Fruit fly (Drosophila melanogaster) whole organism, adult: ENCODE results near the gene CG9682.

Experiments
- CG11617 ChIP-seq: fragments of 200-800 bp; sonication (Bioruptor generic); optimal IDR thresholded peaks from 2 replicates; lab custom pipeline; 2017; ENCODE audit warnings: mild to moderate bottlenecking, missing biosample characterization, missing genetic modification reagents, missing genetic modification characterization
- CG12768 ChIP-seq: fragments of 200-800 bp; sonication (Bioruptor generic); optimal IDR thresholded peaks from 2 replicates; lab custom pipeline; 2017; ENCODE audit warnings: missing biosample characterization, missing genetic modification characterization, mild to moderate bottlenecking, moderate library complexity, missing genetic modification reagents
- CG14711 ChIP-seq: fragments of 200-800 bp; sonication (Bioruptor generic); optimal IDR thresholded peaks from 2 replicates; lab custom pipeline; 2018; ENCODE audit warnings: missing biosample characterization, mild to moderate bottlenecking, missing genetic modification characterization, moderate library complexity
- CG1620 ChIP-seq: fragments of 200-800 bp; sonication (Bioruptor generic); optimal IDR thresholded peaks from 2 replicates; lab custom pipeline; 2016; ENCODE audit warnings: missing biosample characterization, missing genetic modification characterization
- CG33017 ChIP-seq: fragments of 200-800 bp; sonication (Bioruptor generic); optimal IDR thresholded peaks from 2 replicates; lab custom pipeline; 2018; ENCODE audit warnings: missing biosample characterization, mild to moderate bottlenecking, missing genetic modification characterization, moderate library complexity
- CG5204 ChIP-seq: fragments of 200-800 bp; sonication (Bioruptor generic); optimal IDR thresholded peaks from 2 replicates; lab custom pipeline; 2016; ENCODE audit warnings: missing biosample characterization, missing genetic modification characterization
- CG7045 ChIP-seq: fragments of 200-800 bp; sonication (Bioruptor generic); optimal IDR thresholded peaks from 2 replicates; lab custom pipeline; 2017; ENCODE audit warnings: missing biosample characterization, mild to moderate bottlenecking, missing genetic modification characterization
- CG7101 ChIP-seq: fragments of 200-800 bp; sonication (Bioruptor generic); optimal IDR thresholded peaks from 2 replicates; lab custom pipeline; 2018; ENCODE audit warnings: missing biosample characterization, mild to moderate bottlenecking, missing genetic modification characterization, moderate library complexity
- Clk ChIP-seq: fragments of 200-800 bp; sonication (Bioruptor generic); optimal IDR thresholded peaks from 2 replicates; lab custom pipeline; 2017; ENCODE audit warnings: missing biosample characterization, missing genetic modification characterization
- Crg-1 ChIP-seq: fragments of 200-800 bp; sonication (Bioruptor generic); optimal IDR thresholded peaks from 2 replicates; lab custom pipeline; 2016; ENCODE audit warnings: missing biosample characterization, missing genetic modification characterization
- Hr96 ChIP-seq: fragments of 200-800 bp; sonication (Bioruptor generic); optimal IDR thresholded peaks from 2 replicates; lab custom pipeline; 2016; ENCODE audit warnings: missing biosample characterization, missing genetic modification characterization
- Mnt ChIP-seq: fragments of 200-800 bp; sonication (Bioruptor generic); optimal IDR thresholded peaks from 2 replicates; lab custom pipeline; 2016; ENCODE audit warnings: missing biosample characterization, mild to moderate bottlenecking, missing genetic modification characterization
- bab1 ChIP-seq: fragments of 200-800 bp; sonication (Bioruptor generic); optimal IDR thresholded peaks from 3 replicates; lab custom pipeline; 2019; ENCODE audit warnings: missing biosample characterization, mild to moderate bottlenecking, missing genetic modification characterization, moderate library complexity
- cic ChIP-seq: fragments of 200-800 bp; sonication (Bioruptor generic); optimal IDR thresholded peaks from 2 replicates; lab custom pipeline; 2017; ENCODE audit warnings: missing biosample characterization, mild to moderate bottlenecking, missing genetic modification characterization, moderate library complexity
- cnc ChIP-seq, 2 experiments: fragments of >200 bp; optimal IDR thresholded peaks; 2 replicates each; lab custom pipeline; 2017
- kay ChIP-seq: fragments of 200-800 bp; sonication (Bioruptor generic); peaks from one replicate; lab custom pipeline; 2016; ENCODE audit warnings: missing biosample characterization, missing genetic modification characterization, borderline replicate concordance
- ovo ChIP-seq: fragments of 200-800 bp; sonication (Bioruptor generic); optimal IDR thresholded peaks from 2 replicates; lab custom pipeline; 2016; ENCODE audit warnings: missing biosample characterization, missing genetic modification characterization
- pad ChIP-seq: fragments of 200-800 bp; sonication (Bioruptor generic); optimal IDR thresholded peaks from 3 replicates; lab custom pipeline; 2017; ENCODE audit warnings: missing biosample characterization, missing genetic modification characterization, mild to moderate bottlenecking, moderate library complexity, missing genetic modification reagents
- tj ChIP-seq: fragments of 200-800 bp; sonication (Bioruptor generic); optimal IDR thresholded peaks from 3 replicates; lab custom pipeline; 2017; ENCODE audit warnings: missing biosample characterization, mild to moderate bottlenecking, missing genetic modification characterization, moderate library complexity
- toe ChIP-seq: fragments of 200-800 bp; sonication (Bioruptor generic); optimal IDR thresholded peaks from 2 replicates; lab custom pipeline; 2016; ENCODE audit warnings: missing biosample characterization, missing genetic modification characterization

Gene CG9682

DNA sequence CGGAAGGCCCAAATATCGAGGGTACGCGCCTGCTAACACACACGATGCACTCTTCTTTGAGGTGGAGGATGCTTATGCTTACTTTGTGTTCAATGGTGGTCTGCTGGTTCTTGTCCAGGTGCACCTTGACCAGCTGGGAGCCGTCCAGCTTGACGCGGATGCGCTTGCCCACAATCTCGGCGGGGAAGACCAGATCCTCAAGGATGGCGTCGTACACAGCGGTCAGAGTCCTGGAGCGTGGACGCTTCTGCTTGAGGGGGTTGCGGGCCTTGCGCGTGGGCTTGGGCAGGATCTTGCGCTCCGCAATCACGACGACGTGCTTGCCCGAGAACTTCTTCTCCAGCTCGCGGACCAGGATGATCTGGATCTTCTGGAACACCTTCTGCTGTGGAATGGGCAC, 42.7 kb upstream of the CG9682 start:
- TF ChIP-seq CG11617 (GFP tag; lab: Kevin White, UChicago) = no peak
- TF ChIP-seq kay (GFP tag; lab: Kevin White, UChicago) = no peak
- no peak for TF ChIP-seq CG7045 (GFP tag; lab: Kevin White, UChicago)
- TF ChIP-seq ovo (GFP tag; lab: Kevin White, UChicago) = no peak
- TF ChIP-seq CG7101 (tag; lab: Kevin White, UChicago) = no peak
- TF ChIP-seq CG1620 (GFP tag; lab: Kevin White, UChicago) = no peak
- no peak for TF ChIP-seq tj (GFP tag; lab: Kevin White, UChicago)

dm6 chr3R:30208766-30209484, 41.8 kb upstream of the CG9682 start, which contains the start of gene RpS7:
TSS of gene RpS7 (minus strand) at chr3R:30209020.
- TF ChIP-seq CG33017 (tag; lab: Kevin White, UChicago) = peak; percentile 69
- TF ChIP-seq CG5204 (GFP tag; lab: Kevin White, UChicago) = peak; percentile 69
- peak; percentile 67 for TF ChIP-seq kay (GFP tag; lab: Kevin White, UChicago)
- TF ChIP-seq cic (GFP tag; lab: Kevin White, UChicago) = peak; percentile 51
- peak; percentile 55 for TF ChIP-seq CG14711 (tag; lab: Kevin White, UChicago)
- peak; percentile 67 for TF ChIP-seq CG7045 (GFP tag; lab: Kevin White, UChicago)
- peak; percentile 69 for TF ChIP-seq CG1620 (GFP tag; lab: Kevin White, UChicago)
- TF ChIP-seq Crg-1 (GFP tag; lab: Kevin White, UChicago) = peak; percentile 45
- no peak for TF ChIP-seq cnc (optimal IDR thresholded peaks at IDR 0.05; lab: Kevin White, UChicago)
- TF ChIP-seq CG7101 (tag; lab: Kevin White, UChicago) = peak; percentile 75
- TF ChIP-seq Mnt = peak; percentile 75
- TF ChIP-seq CG11617 (GFP tag; lab: Kevin White, UChicago) = peak; percentile 88
- peak; percentile 84 for TF ChIP-seq bab1 (GFP tag; lab: Kevin White, UChicago)
- TF ChIP-seq CG12768 (GFP tag; lab: Kevin White, UChicago) = peak; percentile 64
- peak; percentile 55 for TF ChIP-seq pad (GFP tag; lab: Kevin White, UChicago)
- peak; percentile 52 for TF ChIP-seq ovo (GFP tag; lab: Kevin White, UChicago)
- peak; percentile 62 for TF ChIP-seq Clk (GFP tag; lab: Kevin White, UChicago)
- peak; percentile 59 for TF ChIP-seq tj (GFP tag; lab: Kevin White, UChicago)
- peak; percentile 69 for TF ChIP-seq Hr96 (GFP tag; lab: Kevin White, UChicago)
- peak; percentile 74 for TF ChIP-seq toe

DNA sequence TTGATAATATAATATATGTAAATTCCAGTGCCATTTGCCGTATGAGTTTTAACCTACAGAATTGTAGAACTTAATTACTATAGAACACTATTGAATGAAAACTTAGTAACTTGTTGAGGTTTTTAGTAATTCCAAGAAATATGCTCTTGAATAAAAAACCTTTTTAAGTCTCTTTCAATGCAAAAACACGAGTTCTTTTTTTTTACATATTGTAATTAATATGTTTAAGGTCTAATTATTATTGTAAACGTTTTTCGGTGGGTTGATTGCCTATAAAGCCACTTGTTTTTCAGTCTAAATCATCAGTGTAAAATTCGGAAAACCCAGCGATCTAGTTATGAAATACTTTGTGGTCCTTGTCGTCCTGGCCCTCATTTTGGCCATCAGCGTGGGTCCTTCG, 41.1 kb upstream of the CG9682 start, which contains the start of gene Anp:
Anp (plus strand) TSS at position 301 of the 400 bp plus-strand sequence.
- no peak for TF ChIP-seq CG7101 (tag; lab: Kevin White, UChicago)

DNA sequence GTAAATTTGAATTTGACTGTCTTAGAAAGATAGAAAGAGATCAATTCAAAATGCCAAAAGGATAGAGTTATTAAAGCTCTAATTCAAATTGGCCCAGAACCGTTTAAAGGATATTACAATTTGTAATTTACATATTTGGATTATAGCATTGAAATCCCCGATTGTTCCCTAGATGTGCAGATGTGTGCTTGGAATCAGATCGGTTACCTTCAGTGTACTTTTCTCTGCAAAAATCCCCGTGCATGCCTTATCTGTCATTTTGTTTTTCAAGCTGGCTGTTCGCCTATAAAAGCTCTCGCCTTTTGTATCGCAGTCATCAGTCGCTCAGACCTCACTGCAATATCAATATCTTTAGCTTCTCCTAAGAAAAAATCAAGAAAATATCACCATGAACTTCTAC, 40.2 kb upstream of the CG9682 start, which contains the start of gene CecA1:
CecA1 (plus strand) TSS at position 315 of the 400 bp plus-strand sequence.
- TF ChIP-seq Hr96 (GFP tag; lab: Kevin White, UChicago) (no peak), pad (GFP tag; lab: Kevin White, UChicago) (no peak), CG12768 (GFP tag; lab: Kevin White, UChicago) (no peak), CG33017 (tag; lab: Kevin White, UChicago) (no peak), cic (GFP tag; lab: Kevin White, UChicago) (no peak), CG1620 (GFP tag; lab: Kevin White, UChicago) (no peak), ovo (GFP tag; lab: Kevin White, UChicago) (no peak), CG7045 (GFP tag; lab: Kevin White, UChicago) (no peak), Clk (GFP tag; lab: Kevin White, UChicago) (no peak), CG11617 (GFP tag; lab: Kevin White, UChicago) (no peak), cnc (optimal IDR thresholded peaks at IDR 0.05; lab: Kevin White, UChicago) (no peak), toe (no peak), tj (GFP tag; lab: Kevin White, UChicago) (no peak), CG14711 (tag; lab: Kevin White, UChicago) (no peak), bab1 (GFP tag; lab: Kevin White, UChicago) (no peak), Mnt (no peak), CG5204 (GFP tag; lab: Kevin White, UChicago) (no peak), kay (GFP tag; lab: Kevin White, UChicago) (no peak), CG7101 (tag; lab: Kevin White, UChicago) (no peak), Crg-1 (GFP tag; lab: Kevin White, UChicago) (no peak)

- TF ChIP-seq CG1620 (GFP tag; lab: Kevin White, UChicago) (no peak), tj (GFP tag; lab: Kevin White, UChicago) (no peak), CG33017 (tag; lab: Kevin White, UChicago) (no peak), CG7101 (tag; lab: Kevin White, UChicago) (no peak), toe (no peak), Mnt (no peak), bab1 (GFP tag; lab: Kevin White, UChicago) (no peak), CG7045 (GFP tag; lab: Kevin White, UChicago) (no peak), CG11617 (GFP tag; lab: Kevin White, UChicago) (no peak), Crg-1 (GFP tag; lab: Kevin White, UChicago) (no peak), Hr96 (GFP tag; lab: Kevin White, UChicago) (no peak)
Observed at dm6 chr3R:30211856-30212255, 38.9 kb upstream of the CG9682 start, which contains the start of gene CecA2. TSS of gene CecA2 (plus strand) at chr3R:30212156.
